Worm (Caenorhabditis elegans) whole organism, early embryonic: ENCODE measurements around the gene nhr-145.

Experiments used
- B0310.2 ChIP-seq: sonication (generic microtip); optimal IDR thresholded peaks from 2 replicates; lab custom pipeline; 2016; ENCODE audit warnings: mild to moderate bottlenecking, missing genetic modification characterization, missing compliant biosample characterization
- F13C5.2 ChIP-seq: sonication (generic microtip); optimal IDR thresholded peaks from 2 replicates; lab custom pipeline; 2017; ENCODE audit warnings: mild to moderate bottlenecking, missing genetic modification characterization, inconsistent platforms, missing compliant biosample characterization
- aly-1 ChIP-seq: sonication (generic microtip); optimal IDR thresholded peaks from 2 replicates; lab custom pipeline; 2016; ENCODE audit warnings: missing genetic modification characterization, missing compliant biosample characterization
- ama-1 ChIP-seq: fragments of 150-350 bp; optimal IDR thresholded peaks from 2 replicates; lab custom pipeline; 2014
- ceh-13 ChIP-seq: fragments of 200-800 bp; sonication (Bioruptor generic); optimal IDR thresholded peaks from 2 replicates; lab custom pipeline; 2018; ENCODE audit warnings: mild to moderate bottlenecking, missing genetic modification characterization, missing compliant biosample characterization
- ceh-36 ChIP-seq: sonication (generic microtip); optimal IDR thresholded peaks from 2 replicates; lab custom pipeline; 2016; ENCODE audit warnings: missing genetic modification characterization, inconsistent platforms, missing compliant biosample characterization
- ets-7 ChIP-seq: sonication (generic microtip); optimal IDR thresholded peaks from 2 replicates; lab custom pipeline; 2016; ENCODE audit warnings: missing genotype, missing genetic modification characterization, missing compliant biosample characterization
- flt-1 ChIP-seq: fragments of 200-800 bp; sonication (Bioruptor generic); IDR thresholded peaks from 2 replicates; pipeline ENCODE4 v1.3.6; 2022; ENCODE audit warnings: missing genetic modification characterization, missing compliant biosample characterization
- hmbx-1 ChIP-seq: sonication (generic microtip); optimal IDR thresholded peaks from 2 replicates; lab custom pipeline; 2016; ENCODE audit warnings: mild to moderate bottlenecking, missing genetic modification characterization, missing compliant biosample characterization
- hmg-4 ChIP-seq: fragments of 200-800 bp; sonication (Bioruptor generic); optimal IDR thresholded peaks from 2 replicates; lab custom pipeline; 2018; ENCODE audit warnings: mild to moderate bottlenecking, missing genetic modification characterization, missing compliant biosample characterization
- hnd-1 ChIP-seq: sonication (generic microtip); optimal IDR thresholded peaks from 2 replicates; lab custom pipeline; 2016; ENCODE audit warnings: missing genetic modification characterization, missing compliant biosample characterization
- pes-1 ChIP-seq: fragments of 200-800 bp; sonication (Bioruptor generic); IDR thresholded peaks from 2 replicates; pipeline ENCODE4 v1.3.6; 2022; ENCODE audit warnings: missing genetic modification reagents, missing genetic modification characterization, missing compliant biosample characterization
- scrt-1 ChIP-seq: fragments of 200-800 bp; sonication (Bioruptor generic); IDR thresholded peaks from 2 replicates; pipeline ENCODE4 v1.3.6; 2022; ENCODE audit warnings: missing genetic modification characterization, missing compliant biosample characterization
- sea-1 ChIP-seq: fragments of 200-800 bp; sonication (Bioruptor generic); conservative IDR thresholded peaks from 2 replicates; pipeline ENCODE4 v1.3.6; 2022; ENCODE audit warnings: missing genetic modification characterization, missing compliant biosample characterization
- tbx-11 ChIP-seq: fragments of 200-800 bp; sonication (Bioruptor generic); IDR thresholded peaks from 2 replicates; pipeline ENCODE4 v1.3.6; 2022; ENCODE audit warnings: missing genetic modification characterization, missing compliant biosample characterization
- tbx-37 ChIP-seq: fragments of 200-800 bp; sonication (Bioruptor generic); conservative IDR thresholded peaks from 2 replicates; pipeline ENCODE4 v1.3.6; 2022; ENCODE audit warnings: missing genetic modification reagents, missing genetic modification characterization, missing compliant biosample characterization
- tra-4 ChIP-seq: sonication (generic microtip); optimal IDR thresholded peaks from 2 replicates; lab custom pipeline; 2017; ENCODE audit warnings: missing genetic modification characterization, missing compliant biosample characterization

nhr-145 gene

ce11 chrV:19087426-19087825, at the start of gene nhr-145:
Gene nhr-145 (plus strand): TSS chrV:19087723.
- TF ChIP-seq tbx-11 (GFP tag; lab: Robert Waterston, UW) (no peak), ceh-13 (no peak), ets-7 (tag; lab: Kevin White, UChicago) (no peak), hmg-4 (GFP tag; lab: Kevin White, UChicago) (no peak), tra-4 (tag; lab: Kevin White, UChicago) (no peak)

- TF ChIP-seq hmg-4 (GFP tag; lab: Kevin White, UChicago): no peak
- TF ChIP-seq hnd-1 (tag; lab: Kevin White, UChicago): no peak
- TF ChIP-seq tra-4 (tag; lab: Kevin White, UChicago): no peak
- no peak for TF ChIP-seq F13C5.2
- TF ChIP-seq ets-7 (tag; lab: Kevin White, UChicago): no peak
- no peak for TF ChIP-seq hmbx-1
- TF ChIP-seq flt-1 (GFP tag; lab: Robert Waterston, UW): no peak
- TF ChIP-seq tbx-11 (GFP tag; lab: Robert Waterston, UW): no peak
- TF ChIP-seq ceh-13: no peak
- TF ChIP-seq ceh-36 (tag; lab: Kevin White, UChicago): no peak
- no peak for TF ChIP-seq scrt-1
- TF ChIP-seq B0310.2 (tag; lab: Kevin White, UChicago): no peak
Observed at ce11 chrV:19042256-19042655, 45.3 kb upstream of the nhr-145 start, which contains the start of gene asp-16. Gene asp-16 (minus strand): TSS chrV:19042605.

- TF ChIP-seq tbx-11 (GFP tag; lab: Robert Waterston, UW) (no peak), ets-7 (tag; lab: Kevin White, UChicago) (no peak), F13C5.2 (no peak), ama-1 (no peak), hnd-1 (tag; lab: Kevin White, UChicago) (no peak), flt-1 (GFP tag; lab: Robert Waterston, UW) (no peak), B0310.2 (tag; lab: Kevin White, UChicago) (no peak), hmbx-1 (no peak), sea-1 (GFP tag; lab: Robert Waterston, UW) (no peak), scrt-1 (no peak), pes-1 (no peak), aly-1 (tag; lab: Kevin White, UChicago) (no peak), ceh-36 (tag; lab: Kevin White, UChicago) (no peak), tra-4 (tag; lab: Kevin White, UChicago) (no peak)
Observed at ce11 chrV:19044753-19045152, 42.8 kb upstream of the nhr-145 start, which contains the start of gene asp-15. Gene asp-15 (minus strand): TSS chrV:19044853.

- TF ChIP-seq pes-1 (no peak), tbx-11 (GFP tag; lab: Robert Waterston, UW) (no peak), ceh-13 (no peak), hnd-1 (tag; lab: Kevin White, UChicago) (no peak), ceh-36 (tag; lab: Kevin White, UChicago) (no peak), hmbx-1 (no peak), F13C5.2 (no peak), ama-1 (no peak), sea-1 (GFP tag; lab: Robert Waterston, UW) (no peak), B0310.2 (tag; lab: Kevin White, UChicago) (no peak), ets-7 (tag; lab: Kevin White, UChicago) (no peak), aly-1 (tag; lab: Kevin White, UChicago) (no peak), tra-4 (tag; lab: Kevin White, UChicago) (no peak)
Observed at ce11 chrV:19047442-19047841, 40.1 kb upstream of the nhr-145 start.

ce11 chrV:19049140-19050092, 38.1 kb upstream of the nhr-145 start:
- TF ChIP-seq hmbx-1 (no peak), B0310.2 (tag; lab: Kevin White, UChicago) (no peak), ets-7 (tag; lab: Kevin White, UChicago) (no peak), hmg-4 (GFP tag; lab: Kevin White, UChicago) (no peak), aly-1 (tag; lab: Kevin White, UChicago) (no peak), tbx-11 (GFP tag; lab: Robert Waterston, UW) (no peak), tbx-37 (no peak), pes-1 (no peak), ceh-13 (no peak), scrt-1 (no peak), flt-1 (GFP tag; lab: Robert Waterston, UW) (no peak), hnd-1 (tag; lab: Kevin White, UChicago) (no peak), ama-1 (no peak), F13C5.2 (no peak), ceh-36 (tag; lab: Kevin White, UChicago) (no peak), sea-1 (GFP tag; lab: Robert Waterston, UW) (no peak), tra-4 (tag; lab: Kevin White, UChicago) (no peak)

ce11 chrV:19050438-19050837, 37.1 kb upstream of the nhr-145 start, which contains the start of gene asp-1:
Gene asp-1 (minus strand): TSS chrV:19050752.
- TF ChIP-seq pes-1: no peak
- no peak for TF ChIP-seq B0310.2 (tag; lab: Kevin White, UChicago)
- no peak for TF ChIP-seq sea-1 (GFP tag; lab: Robert Waterston, UW)
- no peak for TF ChIP-seq hmbx-1
- TF ChIP-seq hmg-4 (GFP tag; lab: Kevin White, UChicago): no peak
- no peak for TF ChIP-seq tra-4 (tag; lab: Kevin White, UChicago)
- no peak for TF ChIP-seq ets-7 (tag; lab: Kevin White, UChicago)
- no peak for TF ChIP-seq hnd-1 (tag; lab: Kevin White, UChicago)
- TF ChIP-seq aly-1 (tag; lab: Kevin White, UChicago): no peak
- TF ChIP-seq ceh-13: no peak
- no peak for TF ChIP-seq tbx-37
- TF ChIP-seq ama-1: no peak
- no peak for TF ChIP-seq flt-1 (GFP tag; lab: Robert Waterston, UW)
- no peak for TF ChIP-seq tbx-11 (GFP tag; lab: Robert Waterston, UW)
- TF ChIP-seq scrt-1: no peak
- TF ChIP-seq F13C5.2: no peak
- TF ChIP-seq ceh-36 (tag; lab: Kevin White, UChicago): no peak

- TF ChIP-seq ceh-36 (tag; lab: Kevin White, UChicago): no peak
Observed at ce11 chrV:19050888-19051287, 36.6 kb upstream of the nhr-145 start.
